Fruit fly (Drosophila melanogaster) whole organism, embryonic: ENCODE results near the gene nonC.

Source experiments
- Abd-B ChIP-seq: fragments of 200-800 bp; sonication (Bioruptor generic); optimal IDR thresholded peaks from 2 replicates; lab custom pipeline; 2018; ENCODE audit warnings: missing biosample characterization, mild to moderate bottlenecking, missing genetic modification characterization, moderate library complexity
- Adf1 ChIP-seq: fragments of 200-800 bp; sonication (Bioruptor generic); IDR thresholded peaks from 2 replicates; pipeline ENCODE4 v1.3.6; 2022; ENCODE audit warnings: missing biosample characterization, missing genetic modification characterization
- Atf6 ChIP-seq: fragments of 200-800 bp; sonication (Bioruptor generic); IDR thresholded peaks from 2 replicates; pipeline ENCODE4 v1.3.6; 2022; ENCODE audit warnings: missing biosample characterization, missing genetic modification characterization
- Bgb ChIP-seq: fragments of 200-800 bp; sonication (Bioruptor generic); IDR thresholded peaks from 2 replicates; pipeline ENCODE4 v1.3.6; 2022; ENCODE audit warnings: missing biosample characterization, missing genetic modification characterization; ENCODE audit not compliant: partially characterized antibody
- CG10543 ChIP-seq: fragments of 200-800 bp; sonication (Bioruptor generic); optimal IDR thresholded peaks from 3 replicates; lab custom pipeline; 2017; ENCODE audit warnings: missing biosample characterization, mild to moderate bottlenecking, missing genetic modification characterization, moderate library complexity
- CG11560 ChIP-seq: fragments of 200-800 bp; sonication (Bioruptor generic); IDR thresholded peaks from 3 replicates; pipeline ENCODE4 v1.3.6; 2022; ENCODE audit warnings: missing biosample characterization, missing genetic modification characterization
- CG1602 ChIP-seq: fragments of 200-800 bp; sonication (Bioruptor generic); optimal IDR thresholded peaks from 3 replicates; lab custom pipeline; 2016; ENCODE audit warnings: missing biosample characterization, missing genetic modification characterization
- CG3065 ChIP-seq: fragments of 200-800 bp; sonication (Bioruptor generic); optimal IDR thresholded peaks from 2 replicates; lab custom pipeline; 2016; ENCODE audit warnings: missing biosample characterization, missing genetic modification characterization
- CG34422 ChIP-seq: fragments of 200-800 bp; sonication (Bioruptor generic); IDR thresholded peaks from 3 replicates; pipeline ENCODE4 v1.3.6; 2022; ENCODE audit warnings: missing biosample characterization, missing genetic modification characterization
- CG4282 ChIP-seq: fragments of 200-800 bp; sonication (Bioruptor generic); optimal IDR thresholded peaks from 2 replicates; lab custom pipeline; 2016; ENCODE audit warnings: missing biosample characterization, missing genetic modification characterization
- CG4404 ChIP-seq: fragments of 200-800 bp; sonication (Bioruptor generic); IDR thresholded peaks from 2 replicates; pipeline ENCODE4 v1.3.6; 2022; ENCODE audit warnings: missing biosample characterization, missing genetic modification characterization
- CG5953 ChIP-seq: fragments of 200-800 bp; sonication (Bioruptor generic); IDR thresholded peaks from 2 replicates; pipeline ENCODE4 v1.3.6; 2022; ENCODE audit warnings: missing biosample characterization, missing genetic modification characterization
- CG9727 ChIP-seq: fragments of 200-800 bp; sonication (Bioruptor generic); optimal IDR thresholded peaks from 3 replicates; lab custom pipeline; 2017; ENCODE audit warnings: missing biosample characterization, mild to moderate bottlenecking, missing genetic modification characterization
- CG9932 ChIP-seq: fragments of 200-800 bp; sonication (Bioruptor generic); IDR thresholded peaks from 2 replicates; pipeline ENCODE4 v1.3.6; 2022; ENCODE audit warnings: missing biosample characterization, missing genetic modification characterization
- CkIIα-i1 ChIP-seq: fragments of 200-800 bp; sonication (Bioruptor generic); IDR thresholded peaks from 2 replicates; pipeline ENCODE4 v1.3.6; 2022; ENCODE audit warnings: missing biosample characterization, missing genetic modification characterization
- Eip74EF ChIP-seq, 2 experiments: fragments of 200-800 bp in 1 of 2; fragments of >200 bp in 1 of 2; sonication (Bioruptor generic) in 1 of 2; optimal IDR thresholded peaks; 2 replicates each; lab custom pipeline; 2017 to 2019; ENCODE audit warnings: missing biosample characterization in 2 of 2, missing genetic modification characterization in 2 of 2, mild to moderate bottlenecking in 1 of 2, moderate library complexity in 1 of 2
- Hr51 ChIP-seq, 2 experiments: fragments of 200-800 bp; sonication (Bioruptor generic); optimal IDR thresholded peaks; 2 replicates in 1 of 2; 3 replicates in 1 of 2; lab custom pipeline; 2016 to 2018; ENCODE audit warnings: missing biosample characterization in 2 of 2, missing genetic modification characterization in 2 of 2, mild to moderate bottlenecking in 1 of 2, moderate library complexity in 1 of 2
- MBD-R2 ChIP-seq: fragments of 200-800 bp; sonication (Bioruptor generic); IDR thresholded peaks from 2 replicates; pipeline ENCODE4 v1.3.6; 2022; ENCODE audit warnings: missing biosample characterization, missing genetic modification characterization
- Myb ChIP-seq: fragments of 200-800 bp; sonication (Bioruptor generic); optimal IDR thresholded peaks from 2 replicates; lab custom pipeline; 2016; ENCODE audit warnings: missing biosample characterization, missing genetic modification characterization
- Optix ChIP-seq: fragments of 200-800 bp; sonication (Bioruptor generic); IDR thresholded peaks from 3 replicates; pipeline ENCODE4 v1.3.6; 2022; ENCODE audit warnings: missing biosample characterization, missing genetic modification characterization
- PHDP ChIP-seq: fragments of 200-800 bp; sonication (Bioruptor generic); optimal IDR thresholded peaks from 3 replicates; lab custom pipeline; 2018; ENCODE audit warnings: missing biosample characterization, mild to moderate bottlenecking, missing genetic modification characterization, moderate library complexity
- ato ChIP-seq: fragments of 200-800 bp; sonication (Bioruptor generic); IDR thresholded peaks from 2 replicates; pipeline ENCODE4 v1.3.6; 2022; ENCODE audit warnings: missing biosample characterization, missing genetic modification characterization; ENCODE audit not compliant: partially characterized antibody
- bowl ChIP-seq: fragments of 200-800 bp; sonication (Bioruptor generic); IDR thresholded peaks from 2 replicates; pipeline ENCODE4 v1.3.6; 2022; ENCODE audit warnings: missing biosample characterization, missing genetic modification characterization
- btn ChIP-seq: fragments of 200-800 bp; sonication (Bioruptor generic); optimal IDR thresholded peaks from 2 replicates; lab custom pipeline; 2016; ENCODE audit warnings: missing biosample characterization, missing genetic modification characterization
- ci ChIP-seq: fragments of 200-800 bp; sonication (Bioruptor generic); IDR thresholded peaks from 3 replicates; pipeline ENCODE4 v1.3.6; 2022; ENCODE audit warnings: missing biosample characterization, missing genetic modification characterization
- corto ChIP-seq: fragments of 200-800 bp; sonication (Bioruptor generic); optimal IDR thresholded peaks from 2 replicates; lab custom pipeline; 2016; ENCODE audit warnings: missing biosample characterization, mild to moderate bottlenecking, missing genetic modification characterization, moderate library complexity
- dan ChIP-seq: fragments of 200-800 bp; sonication (Bioruptor generic); IDR thresholded peaks from 2 replicates; pipeline ENCODE4 v1.3.6; 2022; ENCODE audit warnings: missing biosample characterization, missing genetic modification characterization
- en ChIP-seq: fragments of 200-800 bp; sonication (Bioruptor generic); optimal IDR thresholded peaks from 2 replicates; lab custom pipeline; 2016; ENCODE audit warnings: missing biosample characterization, missing genetic modification characterization
- eyg ChIP-seq: fragments of 200-800 bp; sonication (Bioruptor generic); optimal IDR thresholded peaks from 3 replicates; lab custom pipeline; 2016; ENCODE audit warnings: missing biosample characterization, missing genetic modification characterization
- fd3F ChIP-seq: fragments of 200-800 bp; sonication (Bioruptor generic); optimal IDR thresholded peaks from 2 replicates; lab custom pipeline; 2018; ENCODE audit warnings: missing biosample characterization, mild to moderate bottlenecking, missing genetic modification characterization, moderate library complexity
- fru ChIP-seq: fragments of >200 bp; optimal IDR thresholded peaks from 2 replicates; lab custom pipeline; 2017
- ftz-f1 ChIP-seq: fragments of 200-800 bp; sonication (Bioruptor generic); optimal IDR thresholded peaks from 2 replicates; lab custom pipeline; 2016; ENCODE audit warnings: missing biosample characterization, missing genetic modification characterization
- gcm2 ChIP-seq: fragments of 200-800 bp; sonication (Bioruptor generic); optimal IDR thresholded peaks from 2 replicates; lab custom pipeline; 2016; ENCODE audit warnings: missing biosample characterization, missing genetic modification characterization
- gsb ChIP-seq: fragments of 200-800 bp; sonication (Bioruptor generic); IDR thresholded peaks from 2 replicates; pipeline ENCODE4 v1.3.6; 2022; ENCODE audit warnings: missing biosample characterization, missing genetic modification characterization
- her ChIP-seq: fragments of 200-800 bp; sonication (Bioruptor generic); optimal IDR thresholded peaks from 2 replicates; lab custom pipeline; 2016; ENCODE audit warnings: missing biosample characterization, missing genetic modification characterization
- kah ChIP-seq: fragments of 200-800 bp; sonication (Bioruptor generic); optimal IDR thresholded peaks from 2 replicates; lab custom pipeline; 2018; ENCODE audit warnings: missing biosample characterization, mild to moderate bottlenecking, missing genetic modification characterization
- pan ChIP-seq, 4 experiments: fragments of >200 bp in 3 of 4; fragments of 200-800 bp in 1 of 4; sonication (Bioruptor generic) in 1 of 4; optimal IDR thresholded peaks in 3 of 4; IDR thresholded peaks in 1 of 4; 2 replicates each; pipeline versions ENCODE4 v1.3.6 to Lab custom; 2017 to 2022; ENCODE audit warnings: missing biosample characterization in 2 of 4, missing genetic modification characterization in 2 of 4, mixed read lengths in 1 of 4
- salm ChIP-seq: fragments of 200-800 bp; sonication (Bioruptor generic); optimal IDR thresholded peaks from 2 replicates; lab custom pipeline; 2018; ENCODE audit warnings: missing biosample characterization, mild to moderate bottlenecking, missing genetic modification characterization
- sens ChIP-seq: fragments of 200-800 bp; sonication (Bioruptor generic); peaks from one replicate; lab custom pipeline; 2016; ENCODE audit warnings: missing biosample characterization, missing genetic modification characterization
- sens-2 ChIP-seq: fragments of 200-800 bp; sonication (Bioruptor generic); IDR thresholded peaks from 2 replicates; pipeline ENCODE4 v1.3.6; 2022; ENCODE audit warnings: missing biosample characterization, missing genetic modification characterization
- sisA ChIP-seq: fragments of 200-800 bp; sonication (Bioruptor generic); IDR thresholded peaks from 2 replicates; pipeline ENCODE4 v1.3.6; 2022; ENCODE audit warnings: missing biosample characterization, missing genetic modification characterization
- slbo ChIP-seq: fragments of 200-800 bp; sonication (Bioruptor generic); IDR thresholded peaks from 2 replicates; pipeline ENCODE4 v1.3.6; 2022; ENCODE audit warnings: missing biosample characterization, missing genetic modification characterization
- tll ChIP-seq, 2 experiments: fragments of 200-800 bp in 1 of 2; fragments of >200 bp in 1 of 2; sonication (Bioruptor generic) in 1 of 2; optimal IDR thresholded peaks; 2 replicates each; lab custom pipeline; 2017 to 2019; ENCODE audit warnings: missing biosample characterization in 2 of 2, missing genetic modification characterization in 2 of 2, mild to moderate bottlenecking in 1 of 2, moderate library complexity in 1 of 2
- tna ChIP-seq: fragments of 200-800 bp; sonication (Bioruptor generic); IDR thresholded peaks from 2 replicates; pipeline ENCODE4 v1.3.6; 2022; ENCODE audit warnings: missing biosample characterization, missing genetic modification characterization; ENCODE audit not compliant: partially characterized antibody
- ttk ChIP-seq: fragments of 200-800 bp; sonication (Bioruptor generic); IDR thresholded peaks from 2 replicates; pipeline ENCODE4 v2.1.2; 2022; ENCODE audit warnings: missing biosample characterization, missing genetic modification characterization
- tup ChIP-seq: fragments of 200-800 bp; sonication (Bioruptor generic); optimal IDR thresholded peaks from 2 replicates; lab custom pipeline; 2016; ENCODE audit warnings: missing biosample characterization, mild to moderate bottlenecking, missing genetic modification characterization, moderate library complexity
- unpg ChIP-seq: fragments of 200-800 bp; sonication (Bioruptor generic); optimal IDR thresholded peaks from 3 replicates; lab custom pipeline; 2018; ENCODE audit warnings: missing biosample characterization, mild to moderate bottlenecking, missing genetic modification characterization, moderate library complexity
- z ChIP-seq: fragments of 200-800 bp; sonication (Bioruptor generic); IDR thresholded peaks from 3 replicates; pipeline ENCODE4 v1.3.6; 2022; ENCODE audit warnings: missing biosample characterization, missing genetic modification characterization
- zfh1 ChIP-seq: fragments of 200-800 bp; sonication (Bioruptor generic); IDR thresholded peaks from 3 replicates; pipeline ENCODE4 v1.3.6; 2022; ENCODE audit warnings: missing biosample characterization, missing genetic modification characterization

The nonC gene

DNA sequence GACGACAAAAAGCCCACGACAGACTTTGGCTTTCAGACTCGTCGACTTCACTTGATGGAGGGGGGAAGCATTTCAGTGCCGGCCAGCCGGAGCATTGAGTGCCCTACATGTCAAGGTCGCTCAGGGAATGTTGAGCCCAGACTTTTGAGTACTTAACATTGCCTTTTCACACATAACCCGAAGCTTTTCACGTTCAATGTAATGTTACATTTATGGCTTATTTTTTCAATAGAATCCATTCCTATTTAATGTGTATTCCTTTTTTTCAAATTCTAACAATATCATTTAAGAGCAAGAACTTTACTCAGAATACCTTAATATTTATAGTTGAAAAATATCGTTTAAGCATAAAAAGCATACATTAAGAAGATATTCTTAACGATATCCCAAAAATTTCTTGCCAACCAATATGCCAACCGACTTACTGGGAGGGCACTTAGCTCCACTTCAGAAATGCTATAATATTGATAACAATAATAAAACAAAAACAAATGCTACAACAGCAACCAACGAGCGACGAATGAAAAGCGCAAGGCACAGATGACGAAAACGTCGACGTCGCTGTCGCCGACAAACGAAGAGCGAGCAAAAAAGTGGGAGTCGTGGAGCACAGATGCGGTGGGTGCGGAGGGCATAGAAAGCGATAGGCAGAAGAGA is 35.6 kb downstream of the nonC start (continued):
- TF ChIP-seq kah (GFP tag; lab: Kevin White, UChicago) (no peak), CG9932 (GFP tag; lab: Robert Waterston, UW) (peak; percentile 79), unpg (GFP tag; lab: Kevin White, UChicago) (peak; percentile 21), PHDP (peak; percentile 30), sens-2 (GFP tag; lab: Robert Waterston, UW) (no peak), corto (GFP tag; lab: Kevin White, UChicago) (peak; percentile 21), ttk (GFP tag; lab: Robert Waterston, UW) (peak; percentile 64), fd3F (GFP tag; lab: Kevin White, UChicago) (no peak), salm (tag; lab: Kevin White, UChicago) (no peak), Bgb (GFP tag; lab: Robert Waterston, UW) (no peak), CG5953 (GFP tag; lab: Robert Waterston, UW) (no peak), CG1602 (GFP tag; lab: Kevin White, UChicago) (no peak), en (GFP tag; lab: Kevin White, UChicago) (peak; percentile 80), fru (no peak), tna (GFP tag; lab: Robert Waterston, UW) (no peak), bowl (GFP tag; lab: Robert Waterston, UW) (0 out of 2 replicates have a peak, but pooled peaks have one; percentile 35), ftz-f1 (GFP tag; lab: Kevin White, UChicago) (peak; percentile 85), Eip74EF (GFP tag; optimal IDR thresholded peaks at IDR 0.05; lab: Kevin White, UChicago) (peak in 1 of 2 experiments; percentile 93), Abd-B (no peak), Adf1 (GFP tag; lab: Robert Waterston, UW) (peak; percentile 88), gsb (GFP tag; lab: Robert Waterston, UW) (peak; percentile 40; the same call in 1 of the 2 replicates), eyg (GFP tag; lab: Kevin White, UChicago) (no peak), CG11560 (peak; percentile 20; the same call in 1 of the 3 replicates), slbo (GFP tag; lab: Robert Waterston, UW) (peak; percentile 39), zfh1 (GFP tag; lab: Robert Waterston, UW) (peak; percentile 60), ato (GFP tag; lab: Robert Waterston, UW) (no peak), tup (GFP tag; lab: Kevin White, UChicago) (peak; percentile 46), CG9727 (GFP tag; lab: Kevin White, UChicago) (peak; percentile 90), tll (GFP tag; optimal IDR thresholded peaks at IDR 0.05; lab: Kevin White, UChicago) (no peak), CG10543 (GFP tag; lab: Kevin White, UChicago) (peak; percentile 1), CG4404 (GFP tag; lab: Robert Waterston, UW) (peak; percentile 62), dan (GFP tag; lab: Robert Waterston, UW) (no peak), pan (optimal IDR thresholded peaks at IDR 0.05; lab: Kevin White, UChicago) (no peak), pan (GFP tag; optimal IDR thresholded peaks at IDR 0.05 in 1 of 2, IDR thresholded peaks at IDR 0.05 in 1 of 2) (peak in 1 of 2 experiments; percentile 71), MBD-R2 (0 out of 2 replicates have a peak, but pooled peaks have one; percentile 16), Hr51 (GFP tag; optimal IDR thresholded peaks at IDR 0.05; lab: Kevin White, UChicago) (peak in 1 of 2 experiments; percentile 63), Myb (GFP tag; lab: Kevin White, UChicago) (peak; percentile 32), btn (GFP tag; lab: Kevin White, UChicago) (peak; percentile 43), z (GFP tag; lab: Robert Waterston, UW) (no peak), gcm2 (GFP tag; lab: Kevin White, UChicago) (no peak), CG3065 (no peak), her (GFP tag; lab: Kevin White, UChicago) (peak; percentile 69), CG4282 (GFP tag; lab: Kevin White, UChicago) (no peak), ci (GFP tag; lab: Robert Waterston, UW) (peak; percentile 31; the same call in 1 of the 3 replicates), sens (peak; percentile 98), Optix (peak; percentile 52; the same call in 1 of the 3 replicates), CG34422 (peak; percentile 81), CkIIα-i1 (GFP tag; lab: Robert Waterston, UW) (0 out of 2 replicates have a peak, but pooled peaks have one; percentile 46), Atf6 (GFP tag; lab: Robert Waterston, UW) (peak; percentile 10; the same call in 1 of the 2 replicates), sisA (GFP tag; lab: Robert Waterston, UW) (peak; percentile 85)
